Worm (Caenorhabditis elegans): ENCODE results near the gene F35D11.3.

F35D11.3 gene

DNA sequence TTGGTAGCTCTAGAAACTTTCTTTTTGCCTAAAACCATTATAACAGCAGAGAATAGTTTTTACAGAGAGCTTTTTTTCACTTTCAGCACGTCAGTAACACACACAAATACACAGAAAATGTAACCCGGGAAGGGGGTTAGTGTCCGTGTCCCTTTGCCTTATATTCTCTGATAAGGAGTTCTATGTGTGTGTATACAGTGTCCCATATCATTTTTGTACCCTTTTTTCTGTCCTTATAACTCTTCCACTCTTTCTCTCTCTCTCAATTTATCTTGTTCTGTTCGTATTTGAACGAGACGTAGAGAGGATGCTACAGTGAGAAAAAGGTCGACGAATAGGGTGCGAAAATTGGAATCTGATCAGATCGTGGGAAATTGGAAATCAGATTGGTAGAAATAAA lies 9.4 kb upstream of the F35D11.3 start (continued):
- TF ChIP-seq R02D3.7 (tag; optimal IDR thresholded peaks at IDR 0.05) (no peak), nhr-10 (tag; optimal IDR thresholded peaks at IDR 0.05) (no peak), lin-13 (GFP tag; optimal IDR thresholded peaks at IDR 0.05) (no peak), lin-39 (tag; optimal IDR thresholded peaks at IDR 0.05) (no peak), dmd-6 (GFP tag; IDR thresholded peaks at IDR 0.05) (peak; percentile 61), set-16 (GFP tag; IDR thresholded peaks at IDR 0.05) (no peak), cey-2 (tag; optimal IDR thresholded peaks at IDR 0.05; ENCODE audit: borderline replicate concordance, insufficient read depth) (peak; percentile 14), daf-12 (tag; optimal IDR thresholded peaks at IDR 0.05) (no peak), nhr-6 (tag; optimal IDR thresholded peaks at IDR 0.05) (no peak), dve-1 (tag; optimal IDR thresholded peaks at IDR 0.05; ENCODE audit: insufficient read depth) (peak; percentile 30), nhr-25 (tag; optimal IDR thresholded peaks at IDR 0.05; ENCODE audit: borderline replicate concordance, insufficient read depth) (no peak), nhr-48 (tag; optimal IDR thresholded peaks at IDR 0.05) (no peak), F37D6.2 (tag; optimal IDR thresholded peaks at IDR 0.05) (no peak)

DNA sequence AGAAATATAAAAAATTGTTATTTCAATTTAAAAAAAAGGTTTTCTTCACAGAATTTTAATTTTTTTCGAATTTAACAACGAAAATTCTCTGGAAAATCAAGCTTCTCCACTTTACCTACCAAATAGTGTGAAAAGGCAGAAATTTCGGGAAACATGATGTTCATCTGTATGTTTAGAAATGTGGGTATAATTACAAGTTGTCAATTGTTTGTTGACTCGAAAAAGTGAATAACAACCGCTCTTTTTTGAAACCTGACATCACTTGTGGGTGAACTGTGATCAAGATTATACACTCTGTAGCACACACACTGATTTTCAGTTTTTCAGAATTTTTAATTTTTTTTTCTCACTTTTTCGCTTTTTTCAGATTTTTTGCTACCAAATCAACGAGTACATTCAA lies 8.3 kb upstream of the F35D11.3 start:
- TF ChIP-seq daf-12 (tag; optimal IDR thresholded peaks at IDR 0.05) (no peak), T20F7.1 (GFP tag; optimal IDR thresholded peaks at IDR 0.05) (no peak), zfp-3 (GFP tag; conservative IDR thresholded peaks at IDR 0.05) (no peak), daf-19 (GFP tag; conservative IDR thresholded peaks at IDR 0.05) (no peak), daf-16 (GFP tag; optimal IDR thresholded peaks at IDR 0.05) (no peak), daf-16 (tag; optimal IDR thresholded peaks at IDR 0.05) (peak; percentile 92), snpc-4 (tag; optimal IDR thresholded peaks at IDR 0.05) (no peak), nhr-42 (GFP tag; IDR thresholded peaks at IDR 0.05) (no peak)

DNA sequence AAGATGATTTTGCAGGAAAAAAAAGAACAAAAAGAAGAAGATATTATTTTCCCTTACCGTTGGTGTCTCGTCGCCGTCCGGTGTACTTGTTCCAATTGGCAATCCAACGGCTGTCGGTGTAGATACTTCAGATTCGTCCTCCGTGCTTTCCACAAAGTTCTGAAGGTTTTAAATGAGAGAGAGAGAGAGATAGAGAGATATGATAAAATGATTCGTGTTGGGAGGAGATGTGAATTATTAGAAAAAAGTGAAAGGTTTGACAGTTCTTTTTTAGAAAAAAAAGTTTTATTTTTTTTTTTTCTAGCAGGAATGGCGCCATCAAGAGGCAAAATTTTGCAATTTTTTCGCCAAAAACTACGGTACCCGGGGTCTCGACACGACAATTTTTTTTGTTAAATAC lies 7.9 kb upstream of the F35D11.3 start:
- no peak for TF ChIP-seq zfp-2 (tag; optimal IDR thresholded peaks at IDR 0.05)
- TF ChIP-seq nhr-77 (tag; optimal IDR thresholded peaks at IDR 0.05): no peak
- TF ChIP-seq nhr-28 (tag; optimal IDR thresholded peaks at IDR 0.05): peak; percentile 32
- no peak for TF ChIP-seq cey-2 (tag; optimal IDR thresholded peaks at IDR 0.05; ENCODE audit: borderline replicate concordance, insufficient read depth)
- no peak for TF ChIP-seq ces-1 (GFP tag; optimal IDR thresholded peaks at IDR 0.05)
- TF ChIP-seq ceh-82 (tag; optimal IDR thresholded peaks at IDR 0.05): no peak
- no peak for TF ChIP-seq nhr-102 (tag; optimal IDR thresholded peaks at IDR 0.05)
- no peak for TF ChIP-seq mdl-1 (tag; optimal IDR thresholded peaks at IDR 0.05)
- TF ChIP-seq F49E8.2 (tag; optimal IDR thresholded peaks at IDR 0.05; ENCODE audit: borderline replicate concordance): no peak
- no peak for TF ChIP-seq Y48G9A.11 (GFP tag; IDR thresholded peaks at IDR 0.05)
- TF ChIP-seq dmd-6 (GFP tag; IDR thresholded peaks at IDR 0.05): peak; percentile 16; the same call in 1 of the 2 replicates
- TF ChIP-seq snpc-1.2 (GFP tag; IDR thresholded peaks at IDR 0.05): no peak
- no peak for TF ChIP-seq snpc-4 (tag; optimal IDR thresholded peaks at IDR 0.05)
- peak; percentile 86 for TF ChIP-seq aha-1 (tag)

DNA sequence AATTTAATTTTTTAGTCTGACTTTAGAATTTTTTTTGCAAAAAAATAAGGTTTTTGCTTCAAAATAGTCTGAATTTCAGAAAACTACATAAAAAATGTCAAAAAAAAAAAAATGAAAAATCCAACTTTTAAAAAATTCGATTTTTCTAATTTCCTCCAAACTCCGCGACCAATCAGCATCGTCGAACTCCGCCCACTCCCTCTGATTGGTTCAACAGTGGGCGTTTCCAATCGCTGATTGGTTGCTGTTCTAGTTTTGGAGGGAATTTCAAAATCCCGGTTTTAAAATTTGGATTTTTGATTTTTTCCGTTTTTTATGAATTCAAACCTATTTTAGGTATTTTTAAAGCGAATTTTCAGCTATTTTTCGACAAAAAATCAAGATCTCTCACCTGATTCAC lies 7.4 kb upstream of the F35D11.3 start:
- TF ChIP-seq hmg-1.1 (GFP tag; IDR thresholded peaks at IDR 0.05) (no peak), hlh-11 (tag; optimal IDR thresholded peaks at IDR 0.05) (no peak), nhr-76 (tag; optimal IDR thresholded peaks at IDR 0.05) (no peak), nhr-237 (tag; optimal IDR thresholded peaks at IDR 0.05) (no peak), rbr-2 (tag; optimal IDR thresholded peaks at IDR 0.05) (no peak), pha-4 (GFP tag; IDR thresholded peaks at IDR 0.05) (no peak), pha-4 (tag; optimal IDR thresholded peaks at IDR 0.05) (no peak), Y5F2A.4 (GFP tag; optimal IDR thresholded peaks at IDR 0.05) (no peak), tra-1 (GFP tag; IDR thresholded peaks at IDR 0.05) (no peak), nhr-25 (tag; optimal IDR thresholded peaks at IDR 0.05; ENCODE audit: borderline replicate concordance, insufficient read depth) (no peak), daf-16 (GFP tag; optimal IDR thresholded peaks at IDR 0.05) (no peak), daf-16 (tag; optimal IDR thresholded peaks at IDR 0.05) (no peak), D1046.2 (GFP tag; IDR thresholded peaks at IDR 0.05) (no peak), ceh-32 (tag; optimal IDR thresholded peaks at IDR 0.05; ENCODE audit: poor library complexity) (no peak), ztf-11 (tag; optimal IDR thresholded peaks at IDR 0.05) (no peak)
